Fruit fly (Drosophila melanogaster) whole organism, embryonic: Measurements from ENCODE around the gene CG32163.

Source experiments
- Bdp1 ChIP-seq: fragments of 200-800 bp; sonication (Bioruptor generic); optimal IDR thresholded peaks from 3 replicates; lab custom pipeline; 2016; ENCODE audit warnings: missing biosample characterization, missing genetic modification characterization
- Blimp-1 ChIP-seq: fragments of 200-800 bp; sonication (Bioruptor generic); optimal IDR thresholded peaks from 3 replicates; lab custom pipeline; 2018; ENCODE audit warnings: missing biosample characterization, missing genetic modification characterization, mild to moderate bottlenecking, moderate library complexity, missing genetic modification reagents
- BtbVII ChIP-seq: fragments of 200-800 bp; sonication (Bioruptor generic); optimal IDR thresholded peaks from 3 replicates; lab custom pipeline; 2017; ENCODE audit warnings: missing biosample characterization, mild to moderate bottlenecking, missing genetic modification characterization
- Bteb2 ChIP-seq: fragments of 200-800 bp; sonication (Bioruptor generic); optimal IDR thresholded peaks from 2 replicates; lab custom pipeline; 2016; ENCODE audit warnings: missing biosample characterization, missing genetic modification characterization
- CG10979 ChIP-seq: fragments of 200-800 bp; sonication (Bioruptor generic); optimal IDR thresholded peaks from 2 replicates; lab custom pipeline; 2018; ENCODE audit warnings: missing biosample characterization, mild to moderate bottlenecking, missing genetic modification characterization, moderate library complexity
- CG12391 ChIP-seq: fragments of 200-800 bp; sonication (Bioruptor generic); optimal IDR thresholded peaks from 3 replicates; lab custom pipeline; 2018; ENCODE audit warnings: missing biosample characterization, mild to moderate bottlenecking, missing genetic modification characterization, moderate library complexity
- CG15696 ChIP-seq: fragments of 200-800 bp; sonication (Bioruptor generic); optimal IDR thresholded peaks from 2 replicates; lab custom pipeline; 2019; ENCODE audit warnings: missing biosample characterization, mild to moderate bottlenecking, missing genetic modification characterization, moderate library complexity
- CG1792 ChIP-seq: fragments of 200-800 bp; sonication (Bioruptor generic); optimal IDR thresholded peaks from 2 replicates; lab custom pipeline; 2016; ENCODE audit warnings: missing biosample characterization, missing genetic modification characterization
- CG18476 ChIP-seq: fragments of 200-800 bp; sonication (Bioruptor generic); optimal IDR thresholded peaks from 2 replicates; lab custom pipeline; 2016; ENCODE audit warnings: missing biosample characterization, mild to moderate bottlenecking, missing genetic modification characterization
- CG32772 ChIP-seq: fragments of 200-800 bp; sonication (Bioruptor generic); IDR thresholded peaks from 2 replicates; pipeline ENCODE4 v1.3.6; 2022; ENCODE audit warnings: missing biosample characterization, missing genetic modification characterization
- CG34376 ChIP-seq: fragments of 200-800 bp; sonication (Bioruptor generic); optimal IDR thresholded peaks from 2 replicates; lab custom pipeline; 2018; ENCODE audit warnings: missing biosample characterization, mild to moderate bottlenecking, missing genetic modification characterization
- CG42726 ChIP-seq: fragments of 200-800 bp; sonication (Bioruptor generic); IDR thresholded peaks from 2 replicates; pipeline ENCODE4 v1.3.6; 2022; ENCODE audit warnings: missing biosample characterization, missing genetic modification characterization; ENCODE audit not compliant: partially characterized antibody
- CG4360 ChIP-seq: fragments of 200-800 bp; sonication (Bioruptor generic); IDR thresholded peaks from 2 replicates; pipeline ENCODE4 v1.3.6; 2022; ENCODE audit warnings: missing biosample characterization, missing genetic modification characterization
- CG6254 ChIP-seq: fragments of 200-800 bp; sonication (Bioruptor generic); optimal IDR thresholded peaks from 3 replicates; lab custom pipeline; 2017; ENCODE audit warnings: mild to moderate bottlenecking, missing biosample characterization, missing genetic modification reagents, missing genetic modification characterization
- CG7271 ChIP-seq: fragments of 200-800 bp; sonication (Bioruptor generic); optimal IDR thresholded peaks from 2 replicates; lab custom pipeline; 2018; ENCODE audit warnings: missing biosample characterization, mild to moderate bottlenecking, missing genetic modification characterization, moderate library complexity
- CG7786 ChIP-seq: fragments of 200-800 bp; sonication (Bioruptor generic); optimal IDR thresholded peaks from 2 replicates; lab custom pipeline; 2016; ENCODE audit warnings: missing biosample characterization, missing genetic modification characterization
- CG7928 ChIP-seq: fragments of 200-800 bp; sonication (Bioruptor generic); optimal IDR thresholded peaks from 2 replicates; lab custom pipeline; 2017; ENCODE audit warnings: missing biosample characterization, mild to moderate bottlenecking, missing genetic modification characterization
- CG8089 ChIP-seq: fragments of 200-800 bp; sonication (Bioruptor generic); optimal IDR thresholded peaks from 3 replicates; lab custom pipeline; 2016; ENCODE audit warnings: missing biosample characterization, missing genetic modification characterization
- CTCF ChIP-seq: fragments of 200-800 bp; sonication (Bioruptor generic); optimal IDR thresholded peaks from 2 replicates; lab custom pipeline; 2017; ENCODE audit warnings: missing biosample characterization, mild to moderate bottlenecking, missing genetic modification characterization, moderate library complexity
- CkIIα-i1 ChIP-seq: fragments of 200-800 bp; sonication (Bioruptor generic); IDR thresholded peaks from 2 replicates; pipeline ENCODE4 v1.3.6; 2022; ENCODE audit warnings: missing biosample characterization, missing genetic modification characterization
- E2f1 ChIP-seq: fragments of 200-800 bp; sonication (Bioruptor generic); IDR thresholded peaks from 2 replicates; pipeline ENCODE4 v1.3.6; 2022; ENCODE audit warnings: missing biosample characterization, missing genetic modification characterization
- Ets65A ChIP-seq: fragments of 200-800 bp; sonication (Bioruptor generic); peaks from one replicate; lab custom pipeline; 2016; ENCODE audit warnings: missing biosample characterization, missing genetic modification characterization
- Fer2 ChIP-seq: fragments of 200-800 bp; sonication (Bioruptor generic); optimal IDR thresholded peaks from 2 replicates; lab custom pipeline; 2018; ENCODE audit warnings: missing biosample characterization, mild to moderate bottlenecking, missing genetic modification characterization, moderate library complexity
- H2.0 ChIP-seq: fragments of 200-800 bp; sonication (Bioruptor generic); IDR thresholded peaks from 2 replicates; pipeline ENCODE4 v1.3.6; 2022; ENCODE audit warnings: missing biosample characterization, missing genetic modification characterization
- Hey ChIP-seq: fragments of 200-800 bp; sonication (Bioruptor generic); optimal IDR thresholded peaks from 3 replicates; lab custom pipeline; 2018; ENCODE audit warnings: missing biosample characterization, mild to moderate bottlenecking, missing genetic modification characterization
- Jarid2 ChIP-seq: fragments of 200-800 bp; sonication (Bioruptor generic); optimal IDR thresholded peaks from 3 replicates; lab custom pipeline; 2017; ENCODE audit warnings: mild to moderate bottlenecking, missing biosample characterization, missing genetic modification reagents, missing genetic modification characterization
- Lpt ChIP-seq: fragments of >200 bp; optimal IDR thresholded peaks from 2 replicates; lab custom pipeline; 2018; ENCODE audit warnings: missing biosample characterization, missing genetic modification characterization
- Med ChIP-seq: fragments of 200-800 bp; sonication (Bioruptor generic); peaks from one replicate; lab custom pipeline; 2016; ENCODE audit warnings: missing biosample characterization, missing genetic modification characterization, mild to moderate bottlenecking, inconsistent platforms, moderate library complexity
- Nf-YB ChIP-seq: fragments of 200-800 bp; sonication (Bioruptor generic); optimal IDR thresholded peaks from 3 replicates; lab custom pipeline; 2019; ENCODE audit warnings: missing biosample characterization, mild to moderate bottlenecking, missing genetic modification characterization, moderate library complexity
- Rx ChIP-seq: fragments of 200-800 bp; sonication (Bioruptor generic); IDR thresholded peaks from 2 replicates; pipeline ENCODE4 v1.3.6; 2022; ENCODE audit warnings: missing biosample characterization, missing genetic modification characterization
- bab2 ChIP-seq: fragments of 200-800 bp; sonication (Bioruptor generic); optimal IDR thresholded peaks from 2 replicates; lab custom pipeline; 2016; ENCODE audit warnings: missing biosample characterization, missing genetic modification characterization
- btn ChIP-seq: fragments of 200-800 bp; sonication (Bioruptor generic); optimal IDR thresholded peaks from 2 replicates; lab custom pipeline; 2016; ENCODE audit warnings: missing biosample characterization, missing genetic modification characterization
- caup ChIP-seq: fragments of 200-800 bp; sonication (Bioruptor generic); optimal IDR thresholded peaks from 3 replicates; lab custom pipeline; 2017; ENCODE audit warnings: missing biosample characterization, mild to moderate bottlenecking, missing genetic modification characterization, moderate library complexity; ENCODE audit not compliant: severe bottlenecking
- dpn ChIP-seq, 2 experiments: fragments of 200-800 bp; sonication (Bioruptor generic); optimal IDR thresholded peaks; 3 replicates each; lab custom pipeline; 2016; ENCODE audit warnings: missing biosample characterization in 2 of 2, missing genetic modification characterization in 2 of 2
- fd102C ChIP-seq: fragments of 200-800 bp; sonication (Bioruptor generic); optimal IDR thresholded peaks from 2 replicates; lab custom pipeline; 2018; ENCODE audit warnings: missing biosample characterization, mild to moderate bottlenecking, missing genetic modification characterization, moderate library complexity
- gcm ChIP-seq: fragments of 200-800 bp; sonication (Bioruptor generic); optimal IDR thresholded peaks from 2 replicates; lab custom pipeline; 2019; ENCODE audit warnings: missing biosample characterization, mild to moderate bottlenecking, missing genetic modification characterization, moderate library complexity
- hth ChIP-seq: fragments of >200 bp; optimal IDR thresholded peaks from 2 replicates; lab custom pipeline; 2017; ENCODE audit warnings: inconsistent platforms
- knrl ChIP-seq: fragments of 200-800 bp; sonication (Bioruptor generic); IDR thresholded peaks from 3 replicates; pipeline ENCODE4 v1.3.6; 2022; ENCODE audit warnings: missing biosample characterization, missing genetic modification characterization; ENCODE audit not compliant: partially characterized antibody
- maf-S ChIP-seq: fragments of 200-800 bp; sonication (Bioruptor generic); optimal IDR thresholded peaks from 2 replicates; lab custom pipeline; 2016; ENCODE audit warnings: missing biosample characterization, missing genetic modification characterization
- mirr ChIP-seq: fragments of 200-800 bp; sonication (Bioruptor generic); optimal IDR thresholded peaks from 3 replicates; lab custom pipeline; 2018; ENCODE audit warnings: missing biosample characterization, mild to moderate bottlenecking, missing genetic modification characterization
- phol ChIP-seq: fragments of 200-800 bp; sonication (Bioruptor generic); optimal IDR thresholded peaks from 3 replicates; lab custom pipeline; 2018; ENCODE audit warnings: missing biosample characterization, mild to moderate bottlenecking, missing genetic modification characterization, moderate library complexity
- pros ChIP-seq: fragments of 200-800 bp; sonication (Bioruptor generic); optimal IDR thresholded peaks from 3 replicates; lab custom pipeline; 2019; ENCODE audit warnings: missing biosample characterization, mild to moderate bottlenecking, missing genetic modification characterization, moderate library complexity
- row ChIP-seq: fragments of 200-800 bp; sonication (Bioruptor generic); IDR thresholded peaks from 3 replicates; pipeline ENCODE4 v1.3.6; 2022; ENCODE audit warnings: missing biosample characterization, missing genetic modification characterization
- sens ChIP-seq: fragments of 200-800 bp; sonication (Bioruptor generic); peaks from one replicate; lab custom pipeline; 2016; ENCODE audit warnings: missing biosample characterization, missing genetic modification characterization
- shn ChIP-seq: fragments of 200-800 bp; sonication (Bioruptor generic); optimal IDR thresholded peaks from 3 replicates; lab custom pipeline; 2016; ENCODE audit warnings: missing biosample characterization, missing genetic modification characterization
- sima ChIP-seq: fragments of 200-800 bp; sonication (Bioruptor generic); optimal IDR thresholded peaks from 2 replicates; lab custom pipeline; 2016; ENCODE audit warnings: missing biosample characterization, missing genetic modification characterization
- sqz ChIP-seq: fragments of 200-800 bp; sonication (Bioruptor generic); optimal IDR thresholded peaks from 3 replicates; lab custom pipeline; 2018; ENCODE audit warnings: missing biosample characterization, mild to moderate bottlenecking, missing genetic modification characterization
- stwl ChIP-seq: fragments of 200-800 bp; sonication (Bioruptor generic); optimal IDR thresholded peaks from 3 replicates; lab custom pipeline; 2018; ENCODE audit warnings: missing biosample characterization, mild to moderate bottlenecking, missing genetic modification characterization, moderate library complexity
- tio ChIP-seq: fragments of 200-800 bp; sonication (Bioruptor generic); optimal IDR thresholded peaks from 2 replicates; lab custom pipeline; 2017; ENCODE audit warnings: missing biosample characterization, missing genetic modification characterization, inconsistent platforms
- tup ChIP-seq: fragments of 200-800 bp; sonication (Bioruptor generic); optimal IDR thresholded peaks from 2 replicates; lab custom pipeline; 2016; ENCODE audit warnings: missing biosample characterization, mild to moderate bottlenecking, missing genetic modification characterization, moderate library complexity
- zf30C ChIP-seq: fragments of 200-800 bp; sonication (Bioruptor generic); optimal IDR thresholded peaks from 3 replicates; lab custom pipeline; 2018; ENCODE audit warnings: missing biosample characterization, mild to moderate bottlenecking, missing genetic modification characterization

Gene CG32163

dm6 chr3L:16631844-16632537, 45.0 kb downstream of the CG32163 start (continued):
- TF ChIP-seq Bteb2 (GFP tag; lab: Kevin White, UChicago) (no peak), stwl (tag; lab: Kevin White, UChicago) (no peak), CG8089 (GFP tag; lab: Kevin White, UChicago) (no peak), tup (no peak), pros (no peak), CG7786 (no peak), CG18476 (GFP tag; lab: Kevin White, UChicago) (no peak), CTCF (GFP tag; lab: Kevin White, UChicago) (peak; percentile 77), E2f1 (GFP tag; lab: Robert Waterston, UW) (no peak), Med (GFP tag; lab: Kevin White, UChicago) (peak; percentile 68), CG34376 (GFP tag; lab: Kevin White, UChicago) (no peak), CG4360 (GFP tag; lab: Robert Waterston, UW) (0 out of 2 replicates have a peak, but pooled peaks have one; percentile 9), Rx (no peak), CG32772 (GFP tag; lab: Robert Waterston, UW) (no peak), CG42726 (GFP tag; lab: Robert Waterston, UW) (no peak), CG1792 (GFP tag; lab: Kevin White, UChicago) (no peak), sima (GFP tag; lab: Kevin White, UChicago) (no peak), Hey (tag; lab: Kevin White, UChicago) (no peak), CG7271 (no peak), hth (lab: Kevin White, UChicago) (no peak), Lpt (no peak), CkIIα-i1 (GFP tag; lab: Robert Waterston, UW) (no peak), knrl (GFP tag; lab: Robert Waterston, UW) (no peak), tio (no peak), dpn (GFP tag; optimal IDR thresholded peaks at IDR 0.05; lab: Kevin White, UChicago) (no peak), btn (GFP tag; lab: Kevin White, UChicago) (no peak), fd102C (no peak), sens (GFP tag; lab: Kevin White, UChicago) (peak; percentile 80), Nf-YB (GFP tag; lab: Kevin White, UChicago) (no peak), mirr (no peak), Jarid2 (no peak), Bdp1 (GFP tag; lab: Kevin White, UChicago) (no peak), shn (GFP tag; lab: Kevin White, UChicago) (no peak), zf30C (GFP tag; lab: Kevin White, UChicago) (no peak), caup (GFP tag; lab: Kevin White, UChicago) (no peak), H2.0 (GFP tag; lab: Robert Waterston, UW) (no peak)
- TF ChIP-seq, all 482 proteins: peak for 22

- TF ChIP-seq maf-S (GFP tag; lab: Kevin White, UChicago) (no peak), pros (peak; percentile 84), sqz (peak; percentile 53)
Observed at dm6 chr3L:16634091-16634490, 47.1 kb downstream of the CG32163 start.

dm6 chr3L:16634529-16634928, 47.6 kb downstream of the CG32163 start:
- no peak for TF ChIP-seq gcm (GFP tag; lab: Kevin White, UChicago)
- TF ChIP-seq Fer2 (tag; lab: Kevin White, UChicago), result no peak
- TF ChIP-seq CG10979 (tag; lab: Kevin White, UChicago), result peak; percentile 37
- no peak for TF ChIP-seq CG6254 (GFP tag; lab: Kevin White, UChicago)
- TF ChIP-seq Blimp-1 (GFP tag; lab: Kevin White, UChicago), result peak; percentile 0
- no peak for TF ChIP-seq Ets65A (GFP tag; lab: Kevin White, UChicago)
- TF ChIP-seq CG12391 (tag; lab: Kevin White, UChicago), result no peak
- TF ChIP-seq CG7928 (GFP tag; lab: Kevin White, UChicago), result no peak
- TF ChIP-seq BtbVII (GFP tag; lab: Kevin White, UChicago), result no peak
- 0 out of 3 replicates have a peak, but pooled peaks have one; percentile 8 for TF ChIP-seq row (GFP tag; lab: Robert Waterston, UW)
- TF ChIP-seq bab2 (GFP tag; lab: Kevin White, UChicago), result no peak
- no peak for TF ChIP-seq CG15696 (tag; lab: Kevin White, UChicago)
- peak; percentile 1 for TF ChIP-seq phol (tag; lab: Kevin White, UChicago)
